Fruit fly (Drosophila melanogaster) whole organism, wandering third instar larva: ENCODE results near the gene CG32054.

Source experiments
- Abd-B ChIP-seq: fragments of >200 bp; optimal IDR thresholded peaks from 2 replicates; lab custom pipeline; 2017; ENCODE audit warnings: missing biosample characterization, missing genetic modification characterization
- CrebA ChIP-seq: fragments of 200-800 bp; sonication (Bioruptor generic); optimal IDR thresholded peaks from 2 replicates; lab custom pipeline; 2016; ENCODE audit warnings: missing biosample characterization, mild to moderate bottlenecking, missing genetic modification characterization, borderline replicate concordance
- Dfd ChIP-seq: fragments of >200 bp; optimal IDR thresholded peaks from 2 replicates; lab custom pipeline; 2017; ENCODE audit warnings: missing biosample characterization, missing genetic modification characterization
- GATAd ChIP-seq: sonication (Bioruptor generic); optimal IDR thresholded peaks from 2 replicates; lab custom pipeline; 2016; ENCODE audit warnings: missing biosample characterization, missing genetic modification characterization
- Mio ChIP-seq: sonication (Bioruptor generic); optimal IDR thresholded peaks from 2 replicates; lab custom pipeline; 2016; ENCODE audit warnings: missing biosample characterization, missing genetic modification characterization
- Myc ChIP-seq: fragments of >200 bp; optimal IDR thresholded peaks from 2 replicates; lab custom pipeline; 2017
- OdsH ChIP-seq: fragments of 200-800 bp; sonication (Bioruptor generic); optimal IDR thresholded peaks from 2 replicates; lab custom pipeline; 2016; ENCODE audit warnings: missing biosample characterization, mild to moderate bottlenecking, missing genetic modification characterization
- dsf ChIP-seq: sonication (Bioruptor generic); optimal IDR thresholded peaks from 2 replicates; lab custom pipeline; 2016; ENCODE audit warnings: missing biosample characterization, missing genetic modification characterization, borderline replicate concordance
- ey ChIP-seq: fragments of 200-800 bp; sonication (Bioruptor generic); optimal IDR thresholded peaks from 2 replicates; lab custom pipeline; 2016; ENCODE audit warnings: missing biosample characterization, missing genetic modification characterization
- fru ChIP-seq: fragments of 200-800 bp; sonication (Bioruptor generic); optimal IDR thresholded peaks from 3 replicates; lab custom pipeline; 2016; ENCODE audit warnings: missing biosample characterization, mild to moderate bottlenecking, missing genetic modification characterization
- h ChIP-seq: fragments of 200-800 bp; sonication (Bioruptor generic); optimal IDR thresholded peaks from 3 replicates; lab custom pipeline; 2016; ENCODE audit warnings: missing biosample characterization, mild to moderate bottlenecking, missing genetic modification characterization
- psq ChIP-seq: fragments of 200-800 bp; sonication (Bioruptor generic); optimal IDR thresholded peaks from 3 replicates; lab custom pipeline; 2017; ENCODE audit warnings: missing biosample characterization, mild to moderate bottlenecking, missing genetic modification characterization, moderate library complexity

DNA sequence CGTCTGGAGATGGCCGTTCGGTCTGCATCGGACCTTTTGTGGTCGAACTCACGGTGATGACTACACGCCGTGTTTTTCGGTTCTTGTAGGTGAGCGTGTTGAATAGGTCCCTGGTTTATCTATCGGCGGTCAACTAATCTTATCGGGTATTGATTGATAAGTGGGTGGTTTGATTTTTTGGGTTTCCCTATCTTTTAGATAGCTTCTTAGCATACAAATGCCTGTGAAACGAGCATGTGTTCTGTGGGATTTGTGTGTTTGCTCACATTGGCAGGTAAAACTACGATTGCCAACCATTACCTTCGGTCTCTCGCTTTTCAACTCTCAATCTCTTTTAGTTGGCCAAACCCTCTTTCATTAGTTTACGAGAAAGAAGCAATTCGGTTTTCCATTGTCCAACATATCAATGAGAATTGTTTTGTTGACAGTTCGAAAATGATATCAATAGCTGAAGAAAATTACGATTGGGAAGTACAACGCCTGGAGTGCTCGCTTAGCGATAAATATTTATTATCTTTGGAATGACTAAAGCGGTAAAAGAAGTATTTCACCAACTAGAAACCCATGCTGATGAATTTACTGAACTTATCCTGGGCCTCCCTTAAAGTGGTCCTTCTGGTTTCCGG lies 2.1 kb downstream of the CG32054 start, which contains the start of gene CG32053:
- TF ChIP-seq h (GFP tag; lab: Kevin White, UChicago) (no peak), Dfd (GFP tag; lab: Kevin White, UChicago) (no peak), GATAd (no peak), psq (GFP tag; lab: Kevin White, UChicago) (no peak), CrebA (GFP tag; lab: Kevin White, UChicago) (no peak), Abd-B (GFP tag; lab: Kevin White, UChicago) (no peak), OdsH (GFP tag; lab: Kevin White, UChicago) (no peak), Myc (lab: Kevin White, UChicago) (no peak), Mio (no peak), fru (GFP tag; lab: Kevin White, UChicago) (no peak), dsf (GFP tag; lab: Kevin White, UChicago) (no peak), ey (no peak)
